Worm (Caenorhabditis elegans) whole organism, mixed stage, embryonic: ENCODE results near the gene Y53C12B.7.

Experiments
- elt-1 ChIP-seq: sonication (generic microtip); optimal IDR thresholded peaks from 2 replicates; lab custom pipeline; 2017; ENCODE audit warnings: missing genetic modification characterization, mild to moderate bottlenecking, missing compliant biosample characterization, antibody characterized with exemption, moderate library complexity, borderline replicate concordance; ENCODE audit not compliant: insufficient read depth
- ham-2 ChIP-seq: fragments of 200-800 bp; sonication (Bioruptor generic); optimal IDR thresholded peaks from 2 replicates; lab custom pipeline; 2018; ENCODE audit warnings: mild to moderate bottlenecking, missing genetic modification characterization, missing compliant biosample characterization
- lin-13 ChIP-seq: fragments of 150-350 bp; optimal IDR thresholded peaks from 2 replicates; lab custom pipeline; 2014; ENCODE audit warnings: missing biosample characterization, missing genetic modification characterization
- lsy-2 ChIP-seq: fragments of 150-350 bp; optimal IDR thresholded peaks from 2 replicates; lab custom pipeline; 2014; ENCODE audit warnings: missing biosample characterization, missing genetic modification characterization
- mep-1 ChIP-seq: fragments of 150-350 bp; optimal IDR thresholded peaks from 2 replicates; lab custom pipeline; 2017; ENCODE audit warnings: missing biosample characterization, missing genetic modification reagents, missing genetic modification characterization, inconsistent platforms
- nhr-237 ChIP-seq: fragments of 150-350 bp; optimal IDR thresholded peaks from 2 replicates; lab custom pipeline; 2014; ENCODE audit warnings: missing biosample characterization, missing genetic modification characterization
- nhr-28 ChIP-seq: fragments of 150-350 bp; optimal IDR thresholded peaks from 2 replicates; lab custom pipeline; 2014; ENCODE audit warnings: missing biosample characterization, missing genetic modification characterization
- snpc-4 ChIP-seq: fragments of 150-350 bp; optimal IDR thresholded peaks from 2 replicates; lab custom pipeline; 2014; ENCODE audit warnings: missing biosample characterization, missing genetic modification characterization
- unc-62 ChIP-seq: fragments of 150-350 bp; optimal IDR thresholded peaks from 2 replicates; lab custom pipeline; 2014; ENCODE audit warnings: missing biosample characterization, missing genetic modification reagents, missing genetic modification characterization
- ztf-11 ChIP-seq: fragments of 150-350 bp; optimal IDR thresholded peaks from 2 replicates; lab custom pipeline; 2014; ENCODE audit warnings: missing biosample characterization, missing genetic modification characterization

ce11 chrII:9725056-9725455, 28.0 kb downstream of the Y53C12B.7 start:
- TF ChIP-seq unc-62 (GFP tag; lab: Kevin White, UChicago) (no peak), lsy-2 (no peak), nhr-237 (no peak), mep-1 (tag; lab: Kevin White, UChicago) (no peak), elt-1 (tag; lab: Kevin White, UChicago) (no peak), ztf-11 (no peak), snpc-4 (no peak), ham-2 (no peak), nhr-28 (tag; lab: Kevin White, UChicago) (no peak), lin-13 (no peak)
